Fruit fly (Drosophila melanogaster) whole organism, embryonic: ENCODE data around the gene CG18135.

Experiments
- CG10147 ChIP-seq: fragments of 200-800 bp; sonication (Bioruptor generic); optimal IDR thresholded peaks from 2 replicates; lab custom pipeline; 2019; ENCODE audit warnings: missing biosample characterization, mild to moderate bottlenecking, missing genetic modification characterization, moderate library complexity
- CG10321 ChIP-seq: fragments of 200-800 bp; sonication (Bioruptor generic); IDR thresholded peaks from 2 replicates; pipeline ENCODE4 v1.3.6; 2022; ENCODE audit warnings: missing biosample characterization, missing genetic modification characterization
- CG30020 ChIP-seq: fragments of 200-800 bp; optimal IDR thresholded peaks from 2 replicates; lab custom pipeline; 2019; ENCODE audit warnings: missing biosample characterization, mild to moderate bottlenecking, missing genetic modification characterization, moderate library complexity
- CG34376 ChIP-seq: fragments of 200-800 bp; sonication (Bioruptor generic); optimal IDR thresholded peaks from 2 replicates; lab custom pipeline; 2018; ENCODE audit warnings: missing biosample characterization, mild to moderate bottlenecking, missing genetic modification characterization
- CG4707 ChIP-seq: fragments of 200-800 bp; sonication (Bioruptor generic); optimal IDR thresholded peaks from 2 replicates; lab custom pipeline; 2018; ENCODE audit warnings: missing biosample characterization, mild to moderate bottlenecking, missing genetic modification characterization, moderate library complexity
- Kr ChIP-seq: fragments of 200-800 bp; sonication (Bioruptor generic); optimal IDR thresholded peaks from 2 replicates; lab custom pipeline; 2017; ENCODE audit warnings: missing biosample characterization, mild to moderate bottlenecking, missing genetic modification characterization
- YL-1 ChIP-seq: fragments of 200-800 bp; sonication (Bioruptor generic); optimal IDR thresholded peaks from 3 replicates; lab custom pipeline; 2017; ENCODE audit warnings: missing biosample characterization, mild to moderate bottlenecking, missing genetic modification characterization
- cg ChIP-seq: fragments of 200-800 bp; sonication (Bioruptor generic); optimal IDR thresholded peaks from 3 replicates; lab custom pipeline; 2019; ENCODE audit warnings: missing biosample characterization, mild to moderate bottlenecking, missing genetic modification characterization, moderate library complexity
- dan ChIP-seq: fragments of 200-800 bp; sonication (Bioruptor generic); IDR thresholded peaks from 2 replicates; pipeline ENCODE4 v1.3.6; 2022; ENCODE audit warnings: missing biosample characterization, missing genetic modification characterization
- h ChIP-seq: fragments of >200 bp; optimal IDR thresholded peaks from 2 replicates; lab custom pipeline; 2017
- ssp ChIP-seq: fragments of 200-800 bp; sonication (Bioruptor generic); IDR thresholded peaks from 2 replicates; pipeline ENCODE4 v1.3.6; 2022; ENCODE audit warnings: missing biosample characterization, missing genetic modification characterization

DNA sequence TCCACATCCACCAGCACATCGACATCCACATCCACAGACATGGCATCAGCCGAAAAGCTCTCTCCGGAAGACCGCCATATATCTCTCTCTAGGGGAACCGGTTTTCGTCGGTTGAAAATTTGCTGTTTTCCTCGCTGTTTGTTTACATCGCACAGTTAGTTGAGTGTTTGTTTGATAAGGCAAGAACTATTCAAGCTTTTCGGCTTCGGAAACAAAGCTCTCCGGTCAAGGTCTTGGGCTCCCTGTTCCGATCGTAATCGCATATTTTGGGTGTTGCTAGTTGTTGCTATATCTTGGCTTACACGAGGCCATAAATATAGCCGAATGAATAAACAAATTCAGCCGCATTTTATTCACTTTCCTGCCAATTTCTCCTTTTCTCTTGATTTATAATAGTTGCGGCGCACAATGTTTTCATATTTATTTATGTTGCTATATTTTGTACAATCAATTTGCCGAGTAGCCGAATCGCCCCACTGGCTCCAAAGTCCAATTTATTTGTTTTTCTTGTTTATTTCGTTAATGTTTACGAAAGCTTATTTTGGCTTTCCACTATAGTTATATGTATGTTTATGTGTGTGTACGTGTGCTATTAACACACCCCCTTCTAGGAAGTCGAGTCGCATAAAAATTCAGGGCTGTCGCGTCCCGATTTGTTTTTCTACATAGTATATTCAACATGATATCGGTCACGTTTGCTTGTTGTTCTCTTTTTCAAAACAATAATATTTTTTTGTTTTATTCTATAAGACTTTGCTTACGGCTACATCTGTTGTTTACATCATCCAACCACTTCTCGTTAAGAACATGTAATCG lies 1.1 kb downstream of the CG18135 start:
- TF ChIP-seq cg (GFP tag; lab: Kevin White, UChicago) = no peak
- TF ChIP-seq ssp (GFP tag; lab: Robert Waterston, UW) = no peak
- no peak for TF ChIP-seq CG4707 (GFP tag; lab: Kevin White, UChicago)
- TF ChIP-seq CG34376 (GFP tag; lab: Kevin White, UChicago) = peak; percentile 89
- TF ChIP-seq CG10147 = no peak
- TF ChIP-seq CG30020 (tag; lab: Kevin White, UChicago) = no peak
- peak; percentile 27 for TF ChIP-seq YL-1
- no peak for TF ChIP-seq dan
- no peak for TF ChIP-seq Kr
- TF ChIP-seq h = no peak
- no peak for TF ChIP-seq CG10321 (GFP tag; lab: Robert Waterston, UW)
